Worm (Caenorhabditis elegans): ENCODE data around the gene swsn-4.

DNA sequence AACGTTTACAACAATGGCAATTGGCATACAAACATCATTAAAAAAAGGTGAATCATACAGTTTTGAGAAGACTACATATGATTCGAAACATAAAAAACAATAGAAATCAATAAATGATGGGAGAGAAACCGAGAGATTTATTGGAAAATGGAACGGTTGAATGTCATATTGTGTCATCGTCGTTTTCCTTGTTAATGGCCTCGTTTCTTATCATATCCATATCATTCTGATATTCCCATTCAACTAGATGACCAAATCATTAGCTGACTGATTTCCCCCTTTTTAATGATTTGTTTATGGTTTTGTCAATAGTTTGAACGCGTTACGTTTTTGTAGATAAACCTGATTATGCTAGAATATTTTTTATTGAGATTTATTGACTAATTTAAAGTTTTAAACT, 48.9 kb downstream of the swsn-4 start:
- TF ChIP-seq nhr-90 (tag; optimal IDR thresholded peaks at IDR 0.05), result no peak
- TF ChIP-seq sptf-2 (GFP tag; optimal IDR thresholded peaks at IDR 0.05), result no peak
- no peak for TF ChIP-seq F57C9.4 (tag; optimal IDR thresholded peaks at IDR 0.05)
- TF ChIP-seq let-607 (tag; optimal IDR thresholded peaks at IDR 0.05), result no peak
- TF ChIP-seq him-1 (tag; optimal IDR thresholded peaks at IDR 0.05), result no peak
- no peak for TF ChIP-seq unc-62 (GFP tag; optimal IDR thresholded peaks at IDR 0.05)
- no peak for TF ChIP-seq bed-2 (GFP tag; IDR thresholded peaks at IDR 0.05)
